Worm (Caenorhabditis elegans) whole organism, mixed stage, embryonic: ENCODE data around the gene ddi-1.

Source experiments
- cnd-1 ChIP-seq: fragments of 200-800 bp; sonication (Bioruptor generic); optimal IDR thresholded peaks from 2 replicates; lab custom pipeline; 2018; ENCODE audit warnings: mild to moderate bottlenecking, missing genetic modification characterization, missing compliant biosample characterization
- elt-1 ChIP-seq: sonication (generic microtip); optimal IDR thresholded peaks from 2 replicates; lab custom pipeline; 2017; ENCODE audit warnings: missing genetic modification characterization, mild to moderate bottlenecking, missing compliant biosample characterization, antibody characterized with exemption, moderate library complexity, borderline replicate concordance; ENCODE audit not compliant: insufficient read depth
- ham-2 ChIP-seq: fragments of 200-800 bp; sonication (Bioruptor generic); optimal IDR thresholded peaks from 2 replicates; lab custom pipeline; 2018; ENCODE audit warnings: mild to moderate bottlenecking, missing genetic modification characterization, missing compliant biosample characterization
- lin-13 ChIP-seq: fragments of 150-350 bp; optimal IDR thresholded peaks from 2 replicates; lab custom pipeline; 2014; ENCODE audit warnings: missing biosample characterization, missing genetic modification characterization
- mep-1 ChIP-seq: fragments of 150-350 bp; optimal IDR thresholded peaks from 2 replicates; lab custom pipeline; 2017; ENCODE audit warnings: missing biosample characterization, missing genetic modification reagents, missing genetic modification characterization, inconsistent platforms
- nhr-12 ChIP-seq: fragments of 150-350 bp; optimal IDR thresholded peaks from 2 replicates; lab custom pipeline; 2014; ENCODE audit warnings: missing biosample characterization, missing genetic modification characterization
- nhr-28 ChIP-seq: fragments of 150-350 bp; optimal IDR thresholded peaks from 2 replicates; lab custom pipeline; 2014; ENCODE audit warnings: missing biosample characterization, missing genetic modification characterization
- pha-4 ChIP-seq: fragments of 150-350 bp; optimal IDR thresholded peaks from 2 replicates; lab custom pipeline; 2018; ENCODE audit warnings: missing biosample characterization, missing genetic modification reagents, missing genetic modification characterization
- snpc-4 ChIP-seq: fragments of 150-350 bp; optimal IDR thresholded peaks from 2 replicates; lab custom pipeline; 2014; ENCODE audit warnings: missing biosample characterization, missing genetic modification characterization
- sptf-1 ChIP-seq: sonication (generic microtip); optimal IDR thresholded peaks from 2 replicates; lab custom pipeline; 2017; ENCODE audit warnings: mild to moderate bottlenecking, missing genetic modification characterization, moderate library complexity, missing compliant biosample characterization
- unc-62 ChIP-seq: fragments of 150-350 bp; optimal IDR thresholded peaks from 2 replicates; lab custom pipeline; 2014; ENCODE audit warnings: missing biosample characterization, missing genetic modification reagents, missing genetic modification characterization
- ztf-11 ChIP-seq: fragments of 150-350 bp; optimal IDR thresholded peaks from 2 replicates; lab custom pipeline; 2014; ENCODE audit warnings: missing biosample characterization, missing genetic modification characterization

- TF ChIP-seq lin-13 (no peak), nhr-28 (tag; lab: Kevin White, UChicago) (no peak), pha-4 (tag; lab: Kevin White, UChicago) (no peak), mep-1 (no peak), nhr-12 (tag; lab: Kevin White, UChicago) (no peak), snpc-4 (no peak), ztf-11 (tag; lab: Kevin White, UChicago) (no peak), sptf-1 (tag; lab: Kevin White, UChicago) (no peak), cnd-1 (no peak), unc-62 (GFP tag; lab: Kevin White, UChicago) (no peak), ham-2 (GFP tag; lab: Kevin White, UChicago) (no peak), elt-1 (tag; lab: Kevin White, UChicago) (no peak)
These were observed 3.9 kb downstream of the ddi-1 start for ce11 chrIV:6526522-6526921.
